Fruit fly (Drosophila melanogaster) whole organism, adult: ENCODE measurements around the gene Polr3H.

Experiments
- CG11617 ChIP-seq: fragments of 200-800 bp; sonication (Bioruptor generic); optimal IDR thresholded peaks from 2 replicates; lab custom pipeline; 2017; ENCODE audit warnings: mild to moderate bottlenecking, missing biosample characterization, missing genetic modification reagents, missing genetic modification characterization
- CG12768 ChIP-seq: fragments of 200-800 bp; sonication (Bioruptor generic); optimal IDR thresholded peaks from 2 replicates; lab custom pipeline; 2017; ENCODE audit warnings: missing biosample characterization, missing genetic modification characterization, mild to moderate bottlenecking, moderate library complexity, missing genetic modification reagents
- CG14711 ChIP-seq: fragments of 200-800 bp; sonication (Bioruptor generic); optimal IDR thresholded peaks from 2 replicates; lab custom pipeline; 2018; ENCODE audit warnings: missing biosample characterization, mild to moderate bottlenecking, missing genetic modification characterization, moderate library complexity
- CG1620 ChIP-seq: fragments of 200-800 bp; sonication (Bioruptor generic); optimal IDR thresholded peaks from 2 replicates; lab custom pipeline; 2016; ENCODE audit warnings: missing biosample characterization, missing genetic modification characterization
- CG33017 ChIP-seq: fragments of 200-800 bp; sonication (Bioruptor generic); optimal IDR thresholded peaks from 2 replicates; lab custom pipeline; 2018; ENCODE audit warnings: missing biosample characterization, mild to moderate bottlenecking, missing genetic modification characterization, moderate library complexity
- CG5204 ChIP-seq: fragments of 200-800 bp; sonication (Bioruptor generic); optimal IDR thresholded peaks from 2 replicates; lab custom pipeline; 2016; ENCODE audit warnings: missing biosample characterization, missing genetic modification characterization
- CG7045 ChIP-seq: fragments of 200-800 bp; sonication (Bioruptor generic); optimal IDR thresholded peaks from 2 replicates; lab custom pipeline; 2017; ENCODE audit warnings: missing biosample characterization, mild to moderate bottlenecking, missing genetic modification characterization
- CG7101 ChIP-seq: fragments of 200-800 bp; sonication (Bioruptor generic); optimal IDR thresholded peaks from 2 replicates; lab custom pipeline; 2018; ENCODE audit warnings: missing biosample characterization, mild to moderate bottlenecking, missing genetic modification characterization, moderate library complexity
- Clk ChIP-seq: fragments of 200-800 bp; sonication (Bioruptor generic); optimal IDR thresholded peaks from 2 replicates; lab custom pipeline; 2017; ENCODE audit warnings: missing biosample characterization, missing genetic modification characterization
- Crg-1 ChIP-seq: fragments of 200-800 bp; sonication (Bioruptor generic); optimal IDR thresholded peaks from 2 replicates; lab custom pipeline; 2016; ENCODE audit warnings: missing biosample characterization, missing genetic modification characterization
- Hr96 ChIP-seq: fragments of 200-800 bp; sonication (Bioruptor generic); optimal IDR thresholded peaks from 2 replicates; lab custom pipeline; 2016; ENCODE audit warnings: missing biosample characterization, missing genetic modification characterization
- Mnt ChIP-seq: fragments of 200-800 bp; sonication (Bioruptor generic); optimal IDR thresholded peaks from 2 replicates; lab custom pipeline; 2016; ENCODE audit warnings: missing biosample characterization, mild to moderate bottlenecking, missing genetic modification characterization
- bab1 ChIP-seq: fragments of 200-800 bp; sonication (Bioruptor generic); optimal IDR thresholded peaks from 3 replicates; lab custom pipeline; 2019; ENCODE audit warnings: missing biosample characterization, mild to moderate bottlenecking, missing genetic modification characterization, moderate library complexity
- cic ChIP-seq: fragments of 200-800 bp; sonication (Bioruptor generic); optimal IDR thresholded peaks from 2 replicates; lab custom pipeline; 2017; ENCODE audit warnings: missing biosample characterization, mild to moderate bottlenecking, missing genetic modification characterization, moderate library complexity
- cnc ChIP-seq, 2 experiments: fragments of >200 bp; optimal IDR thresholded peaks; 2 replicates each; lab custom pipeline; 2017
- kay ChIP-seq: fragments of 200-800 bp; sonication (Bioruptor generic); peaks from one replicate; lab custom pipeline; 2016; ENCODE audit warnings: missing biosample characterization, missing genetic modification characterization, borderline replicate concordance
- ovo ChIP-seq: fragments of 200-800 bp; sonication (Bioruptor generic); optimal IDR thresholded peaks from 2 replicates; lab custom pipeline; 2016; ENCODE audit warnings: missing biosample characterization, missing genetic modification characterization
- pad ChIP-seq: fragments of 200-800 bp; sonication (Bioruptor generic); optimal IDR thresholded peaks from 3 replicates; lab custom pipeline; 2017; ENCODE audit warnings: missing biosample characterization, missing genetic modification characterization, mild to moderate bottlenecking, moderate library complexity, missing genetic modification reagents
- tj ChIP-seq: fragments of 200-800 bp; sonication (Bioruptor generic); optimal IDR thresholded peaks from 3 replicates; lab custom pipeline; 2017; ENCODE audit warnings: missing biosample characterization, mild to moderate bottlenecking, missing genetic modification characterization, moderate library complexity
- toe ChIP-seq: fragments of 200-800 bp; sonication (Bioruptor generic); optimal IDR thresholded peaks from 2 replicates; lab custom pipeline; 2016; ENCODE audit warnings: missing biosample characterization, missing genetic modification characterization

Polr3H gene

DNA sequence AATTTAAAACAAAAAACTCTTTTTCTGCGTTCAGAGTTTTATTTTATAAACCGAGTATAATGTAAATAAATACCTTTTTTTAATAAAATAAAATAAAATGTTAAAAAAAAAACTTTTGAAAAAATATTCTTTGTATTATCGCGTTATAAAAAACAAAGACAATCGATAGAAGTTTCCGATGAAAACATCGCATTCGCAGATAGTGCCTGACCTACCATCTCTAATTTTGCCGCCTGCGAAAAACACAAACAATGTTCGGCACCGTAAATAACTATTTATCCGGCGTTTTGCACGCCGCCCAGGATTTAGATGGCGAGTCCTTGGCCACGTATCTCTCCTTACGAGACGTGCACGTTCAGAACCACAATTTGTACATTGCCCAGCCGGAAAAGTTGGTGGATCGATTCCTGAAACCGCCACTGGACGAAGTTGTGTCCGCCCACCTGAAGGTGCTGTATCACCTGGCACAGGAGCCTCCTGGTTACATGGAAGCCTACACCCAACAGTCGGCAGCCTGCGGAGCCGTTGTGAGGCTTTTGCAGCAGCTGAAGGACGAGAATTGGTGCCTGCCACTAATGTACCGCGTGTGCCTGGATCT, 22.2 kb upstream of the Polr3H start, which contains the start of gene PCID2:
Gene PCID2, plus strand, starts transcription at position 213 of the 598 bp plus-strand sequence.
- TF ChIP-seq bab1 (GFP tag; lab: Kevin White, UChicago): no peak
- TF ChIP-seq CG5204 (GFP tag; lab: Kevin White, UChicago): no peak
- TF ChIP-seq CG7101 (tag; lab: Kevin White, UChicago): no peak
- TF ChIP-seq Clk: no peak
- TF ChIP-seq Crg-1 (GFP tag; lab: Kevin White, UChicago): no peak
- TF ChIP-seq ovo (GFP tag; lab: Kevin White, UChicago): no peak
- TF ChIP-seq pad (GFP tag; lab: Kevin White, UChicago): no peak
- no peak for TF ChIP-seq Mnt (GFP tag; lab: Kevin White, UChicago)
- no peak for TF ChIP-seq CG7045
- no peak for TF ChIP-seq kay (GFP tag; lab: Kevin White, UChicago)
- TF ChIP-seq CG1620 (GFP tag; lab: Kevin White, UChicago): no peak
- TF ChIP-seq toe: no peak
- no peak for TF ChIP-seq CG12768 (GFP tag; lab: Kevin White, UChicago)
- no peak for TF ChIP-seq cic (GFP tag; lab: Kevin White, UChicago)

DNA sequence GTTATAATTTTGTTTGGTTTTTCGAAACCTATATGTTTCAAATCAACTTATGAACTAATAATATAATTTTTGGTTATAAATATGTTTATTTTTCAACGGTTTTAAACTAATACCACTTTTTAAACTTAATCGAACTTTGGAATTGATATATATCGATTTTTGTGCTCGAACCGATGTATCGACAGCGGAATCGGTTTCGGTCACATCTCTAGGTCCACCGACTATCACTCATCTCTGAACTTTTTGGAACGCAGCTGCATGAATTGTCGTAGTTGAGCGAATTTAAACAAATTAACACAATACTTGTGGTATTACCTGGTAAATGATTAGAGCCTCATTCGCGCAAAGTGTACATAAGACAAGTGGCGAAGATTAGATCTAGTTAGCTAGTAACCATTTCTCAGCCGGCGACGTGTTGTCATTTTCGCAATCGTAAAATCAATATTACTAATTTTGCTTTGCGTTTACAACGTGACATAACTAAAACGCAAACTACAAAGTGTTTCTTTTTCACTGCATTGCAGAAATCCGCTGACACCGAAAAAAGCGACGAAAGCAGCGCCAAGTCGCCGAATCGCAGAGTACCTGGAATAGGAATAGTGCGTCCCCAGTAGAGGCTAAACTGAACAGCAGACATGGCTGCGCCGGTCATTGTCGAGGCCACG, 20.6 kb upstream of the Polr3H start, which contains the start of gene Apt1:
Gene Apt1, plus strand, starts transcription at position 219 of the 665 bp plus-strand sequence.
- TF ChIP-seq CG14711 (tag; lab: Kevin White, UChicago): peak; percentile 14
- peak; percentile 48 for TF ChIP-seq bab1 (GFP tag; lab: Kevin White, UChicago)
- no peak for TF ChIP-seq CG5204 (GFP tag; lab: Kevin White, UChicago)
- TF ChIP-seq cnc (optimal IDR thresholded peaks at IDR 0.05; lab: Kevin White, UChicago): no peak
- TF ChIP-seq CG12768 (GFP tag; lab: Kevin White, UChicago): peak; percentile 77
- no peak for TF ChIP-seq pad (GFP tag; lab: Kevin White, UChicago)
- TF ChIP-seq Crg-1 (GFP tag; lab: Kevin White, UChicago): no peak
- no peak for TF ChIP-seq ovo (GFP tag; lab: Kevin White, UChicago)
- TF ChIP-seq CG7045: no peak
- peak; percentile 26 for TF ChIP-seq Mnt (GFP tag; lab: Kevin White, UChicago)
- TF ChIP-seq tj (GFP tag; lab: Kevin White, UChicago): peak; percentile 83
- TF ChIP-seq toe: peak; percentile 58
- TF ChIP-seq CG7101 (tag; lab: Kevin White, UChicago): peak; percentile 24
- TF ChIP-seq kay (GFP tag; lab: Kevin White, UChicago): peak; percentile 29
- TF ChIP-seq cic (GFP tag; lab: Kevin White, UChicago): no peak
- TF ChIP-seq Hr96: no peak
- peak; percentile 24 for TF ChIP-seq CG11617
- TF ChIP-seq CG1620 (GFP tag; lab: Kevin White, UChicago): no peak
- no peak for TF ChIP-seq Clk
- TF ChIP-seq CG33017: peak; percentile 0

- TF ChIP-seq CG14711 (tag; lab: Kevin White, UChicago) (peak; percentile 32), Mnt (GFP tag; lab: Kevin White, UChicago) (peak; percentile 13), kay (GFP tag; lab: Kevin White, UChicago) (peak; percentile 70), CG7101 (tag; lab: Kevin White, UChicago) (peak; percentile 5), cnc (optimal IDR thresholded peaks at IDR 0.05; lab: Kevin White, UChicago) (no peak)
Observed at dm6 chr3L:11630684-11631083, 17.9 kb upstream of the Polr3H start.

dm6 chr3L:11631092-11631491, 17.5 kb upstream of the Polr3H start, which contains the start of gene CG32091:
Gene CG32091, plus strand, starts transcription at chr3L:11631392.
- TF ChIP-seq CG14711 (tag; lab: Kevin White, UChicago): no peak
- TF ChIP-seq CG1620 (GFP tag; lab: Kevin White, UChicago): no peak
- TF ChIP-seq kay (GFP tag; lab: Kevin White, UChicago): peak; percentile 18
- TF ChIP-seq CG12768 (GFP tag; lab: Kevin White, UChicago): peak; percentile 1
- TF ChIP-seq toe: no peak
- TF ChIP-seq tj (GFP tag; lab: Kevin White, UChicago): peak; percentile 40

- TF ChIP-seq toe (no peak), Hr96 (no peak), CG33017 (no peak)
Observed at dm6 chr3L:11634551-11634950, 14.0 kb upstream of the Polr3H start.

- peak; percentile 43 for TF ChIP-seq kay (GFP tag; lab: Kevin White, UChicago)
- TF ChIP-seq Crg-1 (GFP tag; lab: Kevin White, UChicago): no peak
Observed at dm6 chr3L:11636829-11637228, 11.7 kb upstream of the Polr3H start.

- TF ChIP-seq tj (GFP tag; lab: Kevin White, UChicago) (no peak), Mnt (GFP tag; lab: Kevin White, UChicago) (no peak), ovo (GFP tag; lab: Kevin White, UChicago) (no peak), bab1 (GFP tag; lab: Kevin White, UChicago) (no peak), cic (GFP tag; lab: Kevin White, UChicago) (no peak), CG7045 (no peak), CG11617 (no peak), CG12768 (GFP tag; lab: Kevin White, UChicago) (no peak), Crg-1 (GFP tag; lab: Kevin White, UChicago) (no peak), CG33017 (no peak), CG1620 (GFP tag; lab: Kevin White, UChicago) (no peak), kay (GFP tag; lab: Kevin White, UChicago) (no peak), CG5204 (GFP tag; lab: Kevin White, UChicago) (no peak), toe (no peak), pad (GFP tag; lab: Kevin White, UChicago) (no peak), Hr96 (no peak)
Observed at dm6 chr3L:11645933-11646332, 2.6 kb upstream of the Polr3H start, which contains the start of gene CG6071. Gene CG6071, minus strand, starts transcription at chr3L:11646033.
